Worm (Caenorhabditis elegans): ENCODE results near the gene srh-44.
"Not testable (repeated sequence)": the region's sequence is repeated elsewhere in the genome, so short reads cannot be mapped to it uniquely, and the experiment has no call there.

Gene srh-44

ce11 chrII:11521300-11521699, 6.4 kb downstream of the srh-44 start, which contains the start of gene Y62F5A.10:
Gene Y62F5A.10 (plus strand): TSS chrII:11521600.
- TF ChIP-seq pha-4 (GFP tag; IDR thresholded peaks at IDR 0.05) = no peak
- TF ChIP-seq pha-4 (tag; optimal IDR thresholded peaks at IDR 0.05) = no peak
- TF ChIP-seq unc-130 (GFP tag; optimal IDR thresholded peaks at IDR 0.05) = no peak
- TF ChIP-seq nhr-111 (GFP tag; optimal IDR thresholded peaks at IDR 0.05) = no peak
- no peak for TF ChIP-seq lin-39 (tag; optimal IDR thresholded peaks at IDR 0.05)
- TF ChIP-seq rbr-2 (tag; optimal IDR thresholded peaks at IDR 0.05) = no peak
- TF ChIP-seq R02D3.7 (tag; optimal IDR thresholded peaks at IDR 0.05) = no peak
- TF ChIP-seq pqm-1 (tag; optimal IDR thresholded peaks at IDR 0.05) = no peak
- TF ChIP-seq saeg-2 (GFP tag; IDR thresholded peaks at IDR 0.05) = no peak
- TF ChIP-seq F37D6.2 (tag; optimal IDR thresholded peaks at IDR 0.05) = no peak
- no peak for TF ChIP-seq fkh-10 (GFP tag; optimal IDR thresholded peaks at IDR 0.05)

- TF ChIP-seq tag-97 (GFP tag; IDR thresholded peaks at IDR 0.05) (no peak), ceh-44 (GFP tag; IDR thresholded peaks at IDR 0.05) (no peak), daf-19 (GFP tag; conservative IDR thresholded peaks at IDR 0.05) (no peak), snpc-4 (tag; optimal IDR thresholded peaks at IDR 0.05) (no peak), fos-1 (tag; optimal IDR thresholded peaks at IDR 0.05) (no peak), ces-1 (GFP tag; optimal IDR thresholded peaks at IDR 0.05) (no peak), egl-27 (tag; optimal IDR thresholded peaks at IDR 0.05) (no peak), ceh-32 (tag; optimal IDR thresholded peaks at IDR 0.05; ENCODE audit: poor library complexity) (no peak), skn-1 (tag; optimal IDR thresholded peaks at IDR 0.05) (no peak)
Measured at ce11 chrII:11526954-11527353, 12.1 kb downstream of the srh-44 start, which contains the start of gene age-1. Gene age-1 (minus strand): TSS chrII:11527054.

ce11 chrII:11533716-11534115, 18.8 kb downstream of the srh-44 start, which contains the start of gene mdt-8:
Gene mdt-8 (minus strand): TSS chrII:11533816.
- TF ChIP-seq vab-7 (GFP tag; IDR thresholded peaks at IDR 0.05) = no peak
- no peak for TF ChIP-seq gei-8 (GFP tag; optimal IDR thresholded peaks at IDR 0.05)
- TF ChIP-seq nhr-10 (tag; optimal IDR thresholded peaks at IDR 0.05) = no peak
- TF ChIP-seq F10B5.3 (tag; optimal IDR thresholded peaks at IDR 0.05) = no peak
- no peak for TF ChIP-seq nhr-25 (tag; optimal IDR thresholded peaks at IDR 0.05; ENCODE audit: borderline replicate concordance, insufficient read depth)
- TF ChIP-seq aha-1 (tag) = no peak
- TF ChIP-seq daf-19 (GFP tag; conservative IDR thresholded peaks at IDR 0.05) = no peak
- no peak for TF ChIP-seq zip-11 (GFP tag; IDR thresholded peaks at IDR 0.05)
- TF ChIP-seq madf-9 (GFP tag; conservative IDR thresholded peaks at IDR 0.05) = no peak
- TF ChIP-seq tag-97 (GFP tag; IDR thresholded peaks at IDR 0.05) = no peak
- TF ChIP-seq mdl-1 (tag; optimal IDR thresholded peaks at IDR 0.05) = no peak

- peak; percentile 96 for TF ChIP-seq pha-4 (GFP tag; IDR thresholded peaks at IDR 0.05)
- not testable (repeated sequence) for TF ChIP-seq pha-4, daf-16 (tag; optimal IDR thresholded peaks at IDR 0.05)
- TF ChIP-seq madf-5 (GFP tag; IDR thresholded peaks at IDR 0.05) = peak; percentile 91 to 97
- TF ChIP-seq fkh-10 (GFP tag; optimal IDR thresholded peaks at IDR 0.05) = peak; percentile 51
- peak; percentile 85 for TF ChIP-seq mdt-29 (GFP tag; IDR thresholded peaks at IDR 0.05)
- peak; percentile 68 for TF ChIP-seq nhr-11 (tag; optimal IDR thresholded peaks at IDR 0.05)
- peak; percentile 94; the same call in 1 of the 2 replicates for TF ChIP-seq nhr-42 (GFP tag; IDR thresholded peaks at IDR 0.05)
- TF ChIP-seq lir-3 (tag; optimal IDR thresholded peaks at IDR 0.05) = peak; percentile 44
- peak; percentile 79 for TF ChIP-seq F37D6.2 (tag; optimal IDR thresholded peaks at IDR 0.05)
- peak; percentile 84 for TF ChIP-seq unc-130 (GFP tag; optimal IDR thresholded peaks at IDR 0.05)
- peak; percentile 55; the same call in 1 of the 2 replicates for TF ChIP-seq lin-29 (GFP tag; IDR thresholded peaks at IDR 0.05)
- peak; percentile 93 for TF ChIP-seq Y48G9A.11 (GFP tag; IDR thresholded peaks at IDR 0.05)
- peak; percentile 93 for TF ChIP-seq D1046.2 (GFP tag; IDR thresholded peaks at IDR 0.05)
- TF ChIP-seq nhr-25 (tag; optimal IDR thresholded peaks at IDR 0.05; ENCODE audit: borderline replicate concordance, insufficient read depth) = peak; percentile 40
- TF ChIP-seq tra-1 (GFP tag; IDR thresholded peaks at IDR 0.05) = peak; percentile 95
- peak; percentile 67 for TF ChIP-seq set-16 (GFP tag; IDR thresholded peaks at IDR 0.05)
- peak; percentile 88; the same call in 1 of the 2 replicates for TF ChIP-seq tag-97 (GFP tag; IDR thresholded peaks at IDR 0.05)
- peak; percentile 50 for TF ChIP-seq zfp-2 (tag; optimal IDR thresholded peaks at IDR 0.05)
- TF ChIP-seq madf-9 (GFP tag; conservative IDR thresholded peaks at IDR 0.05) = peak; percentile 96
- 0 out of 2 replicates have a peak, but pooled peaks have one; percentile 80 for TF ChIP-seq Y75B8A.6 (GFP tag; IDR thresholded peaks at IDR 0.05)
- TF ChIP-seq ceh-20 (GFP tag; IDR thresholded peaks at IDR 0.05) = peak; percentile 95
- peak in 1 of 2 experiments; percentile 68 for TF ChIP-seq daf-16 (GFP tag; optimal IDR thresholded peaks at IDR 0.05)
- TF ChIP-seq mdl-1 (tag; optimal IDR thresholded peaks at IDR 0.05) = peak; percentile 32 to 38
Measured at ce11 chrII:11534429-11535099, 19.7 kb downstream of the srh-44 start, which contains the start of gene Y62F5A.12. Gene Y62F5A.12 (minus strand): TSS chrII:11534479.
